Worm (Caenorhabditis elegans) whole organism, mixed stage, embryonic: Measurements from ENCODE around the gene cgef-1.

Source experiments
- blmp-1 ChIP-seq: fragments of 150-350 bp; optimal IDR thresholded peaks from 2 replicates; lab custom pipeline; 2014; ENCODE audit warnings: missing biosample characterization, missing genetic modification characterization
- lin-13 ChIP-seq: fragments of 150-350 bp; optimal IDR thresholded peaks from 2 replicates; lab custom pipeline; 2014; ENCODE audit warnings: missing biosample characterization, missing genetic modification characterization
- nhr-237 ChIP-seq: fragments of 150-350 bp; optimal IDR thresholded peaks from 2 replicates; lab custom pipeline; 2014; ENCODE audit warnings: missing biosample characterization, missing genetic modification characterization
- snpc-4 ChIP-seq: fragments of 150-350 bp; optimal IDR thresholded peaks from 2 replicates; lab custom pipeline; 2014; ENCODE audit warnings: missing biosample characterization, missing genetic modification characterization
- unc-39 ChIP-seq: fragments of 150-350 bp; optimal IDR thresholded peaks from 2 replicates; lab custom pipeline; 2014; ENCODE audit warnings: missing biosample characterization, missing genetic modification characterization
- ztf-11 ChIP-seq: fragments of 150-350 bp; optimal IDR thresholded peaks from 2 replicates; lab custom pipeline; 2014; ENCODE audit warnings: missing biosample characterization, missing genetic modification characterization

DNA sequence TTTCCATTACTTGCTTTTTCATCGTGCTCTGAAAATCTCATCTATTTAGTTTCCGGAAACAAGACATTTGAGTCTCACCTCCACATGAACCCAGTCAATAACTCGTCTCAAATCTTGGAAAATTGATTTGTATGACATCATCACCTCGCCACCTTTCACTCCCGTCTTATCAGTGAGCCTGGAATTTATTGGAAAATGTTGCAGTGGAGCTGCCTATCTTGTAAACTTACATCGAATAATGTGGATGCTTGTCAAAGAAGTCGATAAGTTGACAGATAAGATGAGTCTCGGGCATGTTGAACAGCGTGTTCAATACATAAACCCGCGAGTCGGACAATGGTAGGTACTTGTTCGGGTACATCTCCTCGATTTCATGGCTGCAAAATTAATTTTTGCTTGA, 64.9 kb downstream of the cgef-1 start:
- TF ChIP-seq ztf-11 (tag; lab: Kevin White, UChicago) = no peak
- TF ChIP-seq unc-39 (tag; lab: Kevin White, UChicago) = no peak
- no peak for TF ChIP-seq nhr-237 (tag; lab: Kevin White, UChicago)
- no peak for TF ChIP-seq lin-13 (tag; lab: Kevin White, UChicago)
- TF ChIP-seq blmp-1 (tag; lab: Kevin White, UChicago) = no peak
- no peak for TF ChIP-seq snpc-4 (tag; lab: Kevin White, UChicago)
